Fruit fly (Drosophila melanogaster) whole organism, embryonic: ENCODE results near the gene CG17778.

Experiments used
- Ada2b ChIP-seq: fragments of 200-800 bp; sonication (Bioruptor generic); IDR thresholded peaks from 2 replicates; pipeline ENCODE4 v1.3.6; 2022; ENCODE audit warnings: missing biosample characterization, missing genetic modification characterization
- Bdp1 ChIP-seq: fragments of 200-800 bp; sonication (Bioruptor generic); optimal IDR thresholded peaks from 3 replicates; lab custom pipeline; 2016; ENCODE audit warnings: missing biosample characterization, missing genetic modification characterization
- CG11093 ChIP-seq: fragments of 200-800 bp; sonication (Bioruptor generic); IDR thresholded peaks from 3 replicates; pipeline ENCODE4 v1.3.6; 2022; ENCODE audit warnings: missing biosample characterization, missing genetic modification characterization
- CG11696 ChIP-seq: fragments of 200-800 bp; sonication (Bioruptor generic); IDR thresholded peaks from 2 replicates; pipeline ENCODE4 v1.3.6; 2022; ENCODE audit warnings: missing biosample characterization, missing genetic modification characterization
- CG13894 ChIP-seq: fragments of 200-800 bp; sonication (Bioruptor generic); optimal IDR thresholded peaks from 3 replicates; lab custom pipeline; 2018; ENCODE audit warnings: missing biosample characterization, mild to moderate bottlenecking, missing genetic modification characterization, moderate library complexity
- CG15073 ChIP-seq: fragments of 200-800 bp; sonication (Bioruptor generic); optimal IDR thresholded peaks from 2 replicates; lab custom pipeline; 2016; ENCODE audit warnings: missing biosample characterization, missing genetic modification characterization
- CG17912 ChIP-seq: fragments of 200-800 bp; sonication (Bioruptor generic); optimal IDR thresholded peaks from 2 replicates; lab custom pipeline; 2018; ENCODE audit warnings: missing biosample characterization, mild to moderate bottlenecking, missing genetic modification characterization
- CG1792 ChIP-seq: fragments of 200-800 bp; sonication (Bioruptor generic); optimal IDR thresholded peaks from 2 replicates; lab custom pipeline; 2016; ENCODE audit warnings: missing biosample characterization, missing genetic modification characterization
- CG30403 ChIP-seq: fragments of 200-800 bp; sonication (Bioruptor generic); optimal IDR thresholded peaks from 3 replicates; lab custom pipeline; 2016; ENCODE audit warnings: missing biosample characterization, missing genetic modification characterization
- CG31388 ChIP-seq: fragments of 200-800 bp; sonication (Bioruptor generic); optimal IDR thresholded peaks from 2 replicates; lab custom pipeline; 2016; ENCODE audit warnings: missing biosample characterization, missing genetic modification characterization
- CG8281 ChIP-seq: fragments of 200-800 bp; sonication (Bioruptor generic); optimal IDR thresholded peaks from 2 replicates; lab custom pipeline; 2018; ENCODE audit warnings: missing biosample characterization, mild to moderate bottlenecking, missing genetic modification characterization, moderate library complexity
- CG9727 ChIP-seq: fragments of 200-800 bp; sonication (Bioruptor generic); optimal IDR thresholded peaks from 3 replicates; lab custom pipeline; 2017; ENCODE audit warnings: missing biosample characterization, mild to moderate bottlenecking, missing genetic modification characterization
- CG9797 ChIP-seq: fragments of 200-800 bp; sonication (Bioruptor generic); optimal IDR thresholded peaks from 3 replicates; lab custom pipeline; 2018; ENCODE audit warnings: missing biosample characterization, mild to moderate bottlenecking, missing genetic modification characterization
- CoRest ChIP-seq: fragments of 200-800 bp; sonication (Bioruptor generic); optimal IDR thresholded peaks from 3 replicates; lab custom pipeline; 2018; ENCODE audit warnings: missing biosample characterization, mild to moderate bottlenecking, missing genetic modification characterization, moderate library complexity
- CrebB ChIP-seq: fragments of 200-800 bp; sonication (Bioruptor generic); optimal IDR thresholded peaks from 3 replicates; lab custom pipeline; 2018; ENCODE audit warnings: missing biosample characterization, mild to moderate bottlenecking, missing genetic modification characterization
- D19A ChIP-seq: fragments of 200-800 bp; optimal IDR thresholded peaks from 3 replicates; lab custom pipeline; 2019; ENCODE audit warnings: missing biosample characterization, mild to moderate bottlenecking, missing genetic modification characterization, moderate library complexity
- Elba2 ChIP-seq: fragments of 200-800 bp; sonication (Bioruptor generic); optimal IDR thresholded peaks from 3 replicates; lab custom pipeline; 2016; ENCODE audit warnings: missing biosample characterization, missing genetic modification characterization
- Ets97D ChIP-seq: fragments of 200-800 bp; sonication (Bioruptor generic); optimal IDR thresholded peaks from 3 replicates; lab custom pipeline; 2016; ENCODE audit warnings: missing biosample characterization, missing genetic modification characterization
- HHEX ChIP-seq: fragments of 200-800 bp; sonication (Bioruptor generic); optimal IDR thresholded peaks from 3 replicates; lab custom pipeline; 2017; ENCODE audit warnings: missing biosample characterization, mild to moderate bottlenecking, missing genetic modification characterization, missing genetic modification reagents
- HLHmδ ChIP-seq: fragments of 200-800 bp; sonication (Bioruptor generic); optimal IDR thresholded peaks from 2 replicates; lab custom pipeline; 2018; ENCODE audit warnings: missing biosample characterization, mild to moderate bottlenecking, missing genetic modification characterization, moderate library complexity
- Hmx ChIP-seq: fragments of 200-800 bp; sonication (Bioruptor generic); optimal IDR thresholded peaks from 2 replicates; lab custom pipeline; 2016; ENCODE audit warnings: missing biosample characterization, missing genetic modification characterization
- Hr78 ChIP-seq, 2 experiments: fragments of 200-800 bp in 1 of 2; fragments of >200 bp in 1 of 2; sonication (Bioruptor generic) in 1 of 2; optimal IDR thresholded peaks; 2 replicates each; lab custom pipeline; 2017 to 2019; ENCODE audit warnings: missing biosample characterization in 2 of 2, missing genetic modification characterization in 2 of 2, mild to moderate bottlenecking in 1 of 2, moderate library complexity in 1 of 2
- Lpt ChIP-seq: fragments of >200 bp; optimal IDR thresholded peaks from 2 replicates; lab custom pipeline; 2018; ENCODE audit warnings: missing biosample characterization, missing genetic modification characterization
- Meics ChIP-seq: fragments of 200-800 bp; sonication (Bioruptor generic); optimal IDR thresholded peaks from 2 replicates; lab custom pipeline; 2017; ENCODE audit warnings: missing biosample characterization, mild to moderate bottlenecking, missing genetic modification characterization
- Ptx1 ChIP-seq: fragments of 200-800 bp; sonication (Bioruptor generic); IDR thresholded peaks from 2 replicates; pipeline ENCODE4 v1.3.6; 2022; ENCODE audit warnings: missing biosample characterization, missing genetic modification characterization
- Usf ChIP-seq: fragments of 200-800 bp; sonication (Bioruptor generic); optimal IDR thresholded peaks from 2 replicates; lab custom pipeline; 2017; ENCODE audit warnings: missing genotype, missing biosample characterization, missing genetic modification characterization
- Xrp1 ChIP-seq: fragments of 200-800 bp; sonication (Bioruptor generic); IDR thresholded peaks from 2 replicates; pipeline ENCODE4 v1.3.6; 2022; ENCODE audit warnings: missing biosample characterization, missing genetic modification characterization
- ara ChIP-seq: fragments of 200-800 bp; sonication (Bioruptor generic); IDR thresholded peaks from 2 replicates; pipeline ENCODE4 v1.3.6; 2022; ENCODE audit warnings: missing biosample characterization, missing genetic modification characterization
- ato ChIP-seq: fragments of 200-800 bp; sonication (Bioruptor generic); IDR thresholded peaks from 2 replicates; pipeline ENCODE4 v1.3.6; 2022; ENCODE audit warnings: missing biosample characterization, missing genetic modification characterization; ENCODE audit not compliant: partially characterized antibody
- az2 ChIP-seq: fragments of 200-800 bp; sonication (Bioruptor generic); optimal IDR thresholded peaks from 3 replicates; lab custom pipeline; 2016; ENCODE audit warnings: missing biosample characterization, missing genetic modification characterization
- br ChIP-seq: fragments of >200 bp; optimal IDR thresholded peaks from 2 replicates; lab custom pipeline; 2017
- cato ChIP-seq: fragments of 200-800 bp; sonication (Bioruptor generic); optimal IDR thresholded peaks from 2 replicates; lab custom pipeline; 2016; ENCODE audit warnings: missing biosample characterization, missing genetic modification characterization, borderline replicate concordance
- corto ChIP-seq: fragments of 200-800 bp; sonication (Bioruptor generic); optimal IDR thresholded peaks from 2 replicates; lab custom pipeline; 2016; ENCODE audit warnings: missing biosample characterization, mild to moderate bottlenecking, missing genetic modification characterization, moderate library complexity
- croc ChIP-seq: fragments of 200-800 bp; sonication (Bioruptor generic); conservative IDR thresholded peaks from 3 replicates; pipeline ENCODE4 v1.3.6; 2022; ENCODE audit warnings: missing biosample characterization, missing genetic modification characterization
- crp ChIP-seq, 2 experiments: fragments of 200-800 bp; sonication (Bioruptor generic); optimal IDR thresholded peaks; 2 replicates in 1 of 2; 3 replicates in 1 of 2; lab custom pipeline; 2017; ENCODE audit warnings: missing biosample characterization in 2 of 2, missing genetic modification characterization in 2 of 2, mild to moderate bottlenecking in 1 of 2, moderate library complexity in 1 of 2
- exex ChIP-seq: fragments of 200-800 bp; sonication (Bioruptor generic); optimal IDR thresholded peaks from 4 replicates; lab custom pipeline; 2018; ENCODE audit warnings: missing biosample characterization, mild to moderate bottlenecking, missing genetic modification characterization, moderate library complexity
- gcm2 ChIP-seq: fragments of 200-800 bp; sonication (Bioruptor generic); optimal IDR thresholded peaks from 2 replicates; lab custom pipeline; 2016; ENCODE audit warnings: missing biosample characterization, missing genetic modification characterization
- gem ChIP-seq: fragments of 200-800 bp; sonication (Bioruptor generic); optimal IDR thresholded peaks from 2 replicates; lab custom pipeline; 2019; ENCODE audit warnings: missing biosample characterization, mild to moderate bottlenecking, missing genetic modification characterization, moderate library complexity
- insv ChIP-seq, 2 experiments: fragments of 200-800 bp; sonication (Bioruptor generic); optimal IDR thresholded peaks; 3 replicates each; lab custom pipeline; 2016 to 2018; ENCODE audit warnings: missing biosample characterization in 2 of 2, missing genetic modification characterization in 2 of 2
- jing ChIP-seq: fragments of 200-800 bp; sonication (Bioruptor generic); optimal IDR thresholded peaks from 2 replicates; lab custom pipeline; 2018; ENCODE audit warnings: missing biosample characterization, mild to moderate bottlenecking, missing genetic modification characterization
- lilli ChIP-seq: fragments of 200-800 bp; sonication (Bioruptor generic); optimal IDR thresholded peaks from 3 replicates; lab custom pipeline; 2016; ENCODE audit warnings: missing biosample characterization, missing genetic modification characterization
- mirr ChIP-seq: fragments of 200-800 bp; sonication (Bioruptor generic); optimal IDR thresholded peaks from 3 replicates; lab custom pipeline; 2018; ENCODE audit warnings: missing biosample characterization, mild to moderate bottlenecking, missing genetic modification characterization
- ranshi ChIP-seq: fragments of 200-800 bp; sonication (Bioruptor generic); IDR thresholded peaks from 2 replicates; pipeline ENCODE4 v1.3.6; 2022; ENCODE audit warnings: missing biosample characterization, missing genetic modification characterization
- salm ChIP-seq: fragments of 200-800 bp; sonication (Bioruptor generic); optimal IDR thresholded peaks from 2 replicates; lab custom pipeline; 2018; ENCODE audit warnings: missing biosample characterization, mild to moderate bottlenecking, missing genetic modification characterization
- ssp ChIP-seq: fragments of 200-800 bp; sonication (Bioruptor generic); IDR thresholded peaks from 2 replicates; pipeline ENCODE4 v1.3.6; 2022; ENCODE audit warnings: missing biosample characterization, missing genetic modification characterization
- stc ChIP-seq: fragments of 200-800 bp; sonication (Bioruptor generic); IDR thresholded peaks from 2 replicates; pipeline ENCODE4 v1.3.6; 2022; ENCODE audit warnings: missing biosample characterization, missing genetic modification characterization
- twi ChIP-seq: fragments of 200-800 bp; optimal IDR thresholded peaks from 2 replicates; lab custom pipeline; 2019; ENCODE audit warnings: missing biosample characterization, mild to moderate bottlenecking, missing genetic modification characterization, moderate library complexity
- unc-4 ChIP-seq: fragments of 200-800 bp; sonication (Bioruptor generic); IDR thresholded peaks from 2 replicates; pipeline ENCODE4 v1.3.6; 2022; ENCODE audit warnings: missing biosample characterization, missing genetic modification characterization; ENCODE audit not compliant: partially characterized antibody
- vfl ChIP-seq: fragments of 200-800 bp; sonication (Bioruptor generic); optimal IDR thresholded peaks from 2 replicates; lab custom pipeline; 2016; ENCODE audit warnings: missing biosample characterization, missing genetic modification characterization

CG17778 gene

DNA sequence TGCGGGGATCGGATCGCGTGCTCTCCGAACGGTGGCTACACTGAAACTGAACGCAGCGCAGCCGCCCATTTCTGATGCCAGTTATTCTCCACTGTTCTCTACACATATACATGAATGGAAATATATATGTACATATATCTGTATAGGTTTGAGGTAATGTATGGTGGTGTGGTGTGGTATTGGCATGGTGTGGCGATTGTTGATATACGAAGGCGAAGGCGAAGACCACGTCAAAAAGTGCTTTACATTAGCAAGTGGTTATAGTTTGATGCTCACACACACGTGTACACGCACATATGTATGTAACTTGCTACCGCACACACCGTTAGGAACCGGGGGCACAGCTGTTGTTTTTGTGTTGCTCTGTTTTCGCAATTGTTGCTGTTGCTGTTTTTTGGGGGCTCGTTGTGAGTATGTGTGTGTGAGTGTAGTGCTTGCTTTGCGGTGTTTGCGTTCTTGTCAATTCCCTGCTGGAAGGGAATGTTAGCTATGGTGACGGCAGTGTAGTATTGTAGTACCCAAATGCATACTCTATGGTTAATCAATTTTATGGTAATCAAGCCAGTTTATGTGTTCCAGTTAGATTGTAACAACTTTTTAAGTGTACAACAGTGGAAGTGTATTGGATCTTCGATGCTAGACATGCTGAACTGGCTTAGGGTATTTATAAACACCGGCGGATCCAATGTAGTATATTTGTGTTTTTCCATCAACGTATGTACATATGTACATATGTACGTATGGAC is 796 bp upstream of the CG17778 start, which contains the start of gene CG17896 (continued):
- TF ChIP-seq Bdp1 (GFP tag; lab: Kevin White, UChicago): peak; percentile 92
- peak; percentile 99 for TF ChIP-seq lilli (GFP tag; lab: Kevin White, UChicago)
- TF ChIP-seq twi (tag; lab: Kevin White, UChicago): peak; percentile 89
- TF ChIP-seq CG11093 (GFP tag; lab: Robert Waterston, UW): peak; percentile 95
- TF ChIP-seq br: no peak
- peak; percentile 99 for TF ChIP-seq Ada2b (GFP tag; lab: Robert Waterston, UW)
- TF ChIP-seq mirr (GFP tag; lab: Kevin White, UChicago): peak; percentile 98
- peak; percentile 96 for TF ChIP-seq CG9727 (GFP tag; lab: Kevin White, UChicago)
- peak; percentile 98 for TF ChIP-seq CG1792 (GFP tag; lab: Kevin White, UChicago)
- TF ChIP-seq Meics (GFP tag; lab: Kevin White, UChicago): peak; percentile 98
- TF ChIP-seq crp (GFP tag; optimal IDR thresholded peaks at IDR 0.05; lab: Kevin White, UChicago): peak in 1 of 2 experiments; percentile 67
- peak; percentile 98 for TF ChIP-seq vfl (GFP tag; lab: Kevin White, UChicago)
- peak; percentile 97 for TF ChIP-seq Xrp1 (GFP tag; lab: Robert Waterston, UW)
- peak; percentile 96 for TF ChIP-seq CG31388 (GFP tag; lab: Kevin White, UChicago)
- TF ChIP-seq Elba2 (GFP tag; lab: Kevin White, UChicago): peak; percentile 8
- no peak for TF ChIP-seq HLHmδ (GFP tag; lab: Kevin White, UChicago)
- no peak for TF ChIP-seq ato (GFP tag; lab: Robert Waterston, UW)
- peak; percentile 50 for TF ChIP-seq CG17912 (GFP tag; lab: Kevin White, UChicago)
- TF ChIP-seq unc-4 (GFP tag; lab: Robert Waterston, UW): no peak
- TF ChIP-seq Usf (GFP tag; lab: Kevin White, UChicago): peak; percentile 97
- peak; percentile 44 for TF ChIP-seq CG9797
- peak; percentile 98 for TF ChIP-seq CG30403 (GFP tag; lab: Kevin White, UChicago)
- peak; percentile 96 for TF ChIP-seq ara (GFP tag; lab: Robert Waterston, UW)
- peak; percentile 92 for TF ChIP-seq corto
- TF ChIP-seq Ets97D (GFP tag; lab: Kevin White, UChicago): peak; percentile 93
- TF ChIP-seq CoRest (tag; lab: Kevin White, UChicago): peak; percentile 98
- TF ChIP-seq stc (GFP tag; lab: Robert Waterston, UW): peak; percentile 96
- TF ChIP-seq D19A (tag; lab: Kevin White, UChicago): peak; percentile 99
- peak; percentile 91 for TF ChIP-seq exex (tag; lab: Kevin White, UChicago)
- TF ChIP-seq cato: peak; percentile 89
- peak; percentile 98 for TF ChIP-seq ranshi
- peak; percentile 98 for TF ChIP-seq Ptx1 (GFP tag; lab: Robert Waterston, UW)
- TF ChIP-seq Hr78 (GFP tag; optimal IDR thresholded peaks at IDR 0.05; lab: Kevin White, UChicago): peak in 1 of 2 experiments; percentile 75
- TF ChIP-seq CG8281 (tag; lab: Kevin White, UChicago): peak; percentile 85
- TF ChIP-seq jing (GFP tag; lab: Kevin White, UChicago): peak; percentile 95
- TF ChIP-seq ssp (GFP tag; lab: Robert Waterston, UW): peak; percentile 92
- TF ChIP-seq HHEX (GFP tag; lab: Kevin White, UChicago): peak; percentile 98
- peak; percentile 93 for TF ChIP-seq salm (tag; lab: Kevin White, UChicago)
- peak; percentile 98 for TF ChIP-seq gem (tag; lab: Kevin White, UChicago)
- peak; percentile 35 to 67 for TF ChIP-seq insv (GFP tag; optimal IDR thresholded peaks at IDR 0.05; lab: Kevin White, UChicago)
- TF ChIP-seq az2 (GFP tag; lab: Kevin White, UChicago): peak; percentile 94
- peak; percentile 94 for TF ChIP-seq Hmx (GFP tag; lab: Kevin White, UChicago)
- peak; percentile 81 for TF ChIP-seq CG15073 (GFP tag; lab: Kevin White, UChicago)
- TF ChIP-seq croc (GFP tag; lab: Robert Waterston, UW): peak; percentile 91
- TF ChIP-seq CG11696: peak; percentile 90
- TF ChIP-seq gcm2 (GFP tag; lab: Kevin White, UChicago): peak; percentile 89
- no peak for TF ChIP-seq Lpt (GFP tag; lab: Kevin White, UChicago)
- peak; percentile 97 for TF ChIP-seq CG13894 (tag; lab: Kevin White, UChicago)
- TF ChIP-seq CrebB (tag; lab: Kevin White, UChicago): peak; percentile 99
